Fruit fly (Drosophila melanogaster): ENCODE data around the gene CG14204.

Gene CG14204

DNA sequence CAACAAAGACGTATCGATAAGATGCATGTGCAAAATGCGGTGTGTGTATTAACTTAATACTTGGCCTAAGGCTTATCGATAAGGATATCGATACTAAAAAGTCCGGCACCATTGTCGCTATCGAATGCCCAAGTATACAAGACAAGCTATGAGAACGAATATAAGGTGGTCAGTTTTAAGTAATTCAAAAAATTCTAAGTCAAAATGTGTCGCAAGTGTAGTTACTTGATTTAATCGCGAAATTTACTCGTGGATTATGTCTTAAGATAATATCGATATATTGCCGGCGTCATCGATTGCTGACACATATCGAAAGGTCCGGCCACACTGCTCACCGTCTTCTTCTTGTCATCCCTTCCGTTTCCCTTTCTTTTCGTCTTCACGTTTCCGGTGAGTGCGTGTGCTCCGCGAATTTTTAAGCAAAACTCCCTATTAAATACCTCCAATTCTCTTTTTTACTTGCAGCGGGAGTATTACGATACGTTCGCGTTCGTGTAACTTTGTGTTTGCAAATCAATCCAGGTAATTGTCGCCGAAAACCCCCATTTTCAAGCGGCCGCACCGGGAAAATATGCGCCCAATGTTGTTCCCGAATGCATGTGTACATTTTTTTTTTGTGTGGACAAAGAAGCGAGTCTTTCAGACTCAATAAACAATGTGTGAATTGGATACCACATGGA lies 14.4 kb downstream of the CG14204 start, which contains the start of gene RpS10b (continued):
- TF ChIP-seq esg (GFP tag; conservative IDR thresholded peaks at IDR 0.05) = 0 out of 2 replicates have a peak, but pooled peaks have one; percentile 19
- no peak for TF ChIP-seq CG32767 (GFP tag; IDR thresholded peaks at IDR 0.05)
- TF ChIP-seq CG14441 (GFP tag; IDR thresholded peaks at IDR 0.05) = peak; percentile 56; the same call in 1 of the 2 replicates
- peak; percentile 94 for TF ChIP-seq CG12104 (GFP tag; optimal IDR thresholded peaks at IDR 0.05)
- TF ChIP-seq bcd (GFP tag; optimal IDR thresholded peaks at IDR 0.05) = peak; percentile 95
- TF ChIP-seq CG4328 (GFP tag; optimal IDR thresholded peaks at IDR 0.05) = peak; percentile 96
- peak; percentile 97 for TF ChIP-seq CG13775 (GFP tag; optimal IDR thresholded peaks at IDR 0.05)
- TF ChIP-seq ato (GFP tag; IDR thresholded peaks at IDR 0.05; ENCODE audit: partially characterized antibody) = peak; percentile 74; the same call in 1 of the 2 replicates
- peak; percentile 51; the same call in 1 of the 3 replicates for TF ChIP-seq CG2889 (GFP tag; IDR thresholded peaks at IDR 0.05)
- TF ChIP-seq lab (GFP tag; optimal IDR thresholded peaks at IDR 0.05) = peak; percentile 96
- TF ChIP-seq CG10565 (GFP tag; optimal IDR thresholded peaks at IDR 0.05) = peak; percentile 29
- peak; percentile 98 for TF ChIP-seq CG10543 (GFP tag; optimal IDR thresholded peaks at IDR 0.05)
- TF ChIP-seq btn (GFP tag; optimal IDR thresholded peaks at IDR 0.05) = peak; percentile 90
- peak; percentile 34; the same call in 1 of the 2 replicates for TF ChIP-seq Drgx (GFP tag; IDR thresholded peaks at IDR 0.05)
- peak; percentile 29 for TF ChIP-seq CG31388 (GFP tag; optimal IDR thresholded peaks at IDR 0.05)
- TF ChIP-seq Sry-δ (GFP tag; optimal IDR thresholded peaks at IDR 0.05) = peak; percentile 95
- TF ChIP-seq Rfx (GFP tag; IDR thresholded peaks at IDR 0.05) = peak; percentile 80
- TF ChIP-seq Dip2 (GFP tag; IDR thresholded peaks at IDR 0.05) = no peak
- TF ChIP-seq CG6272 (GFP tag; IDR thresholded peaks at IDR 0.05) = peak; percentile 63; the same call in 1 of the 2 replicates
- peak; percentile 53 for TF ChIP-seq zf30C (GFP tag; optimal IDR thresholded peaks at IDR 0.05)
- TF ChIP-seq CG11093 (GFP tag; IDR thresholded peaks at IDR 0.05) = no peak
- peak; percentile 85 for TF ChIP-seq HLH54F (GFP tag; optimal IDR thresholded peaks at IDR 0.05)
- TF ChIP-seq sug (tag; optimal IDR thresholded peaks at IDR 0.05) = peak; percentile 88
- peak; percentile 93 for TF ChIP-seq pb (GFP tag; optimal IDR thresholded peaks at IDR 0.05)
- TF ChIP-seq Ravus (GFP tag; IDR thresholded peaks at IDR 0.05) = no peak
- no peak for TF ChIP-seq dan (GFP tag; IDR thresholded peaks at IDR 0.05)
- peak; percentile 42; the same call in 1 of the 2 replicates for TF ChIP-seq MBD-R2 (GFP tag; IDR thresholded peaks at IDR 0.05)
- TF ChIP-seq Vsx1 (GFP tag; optimal IDR thresholded peaks at IDR 0.05) = peak; percentile 93
- TF ChIP-seq Neu2 (GFP tag; optimal IDR thresholded peaks at IDR 0.05; ENCODE audit: borderline replicate concordance) = peak; percentile 80
- peak; percentile 89 for TF ChIP-seq nmo (GFP tag; optimal IDR thresholded peaks at IDR 0.05)
- peak; percentile 70 for TF ChIP-seq CG8281 (tag; optimal IDR thresholded peaks at IDR 0.05)
- TF ChIP-seq CkIIα-i1 (GFP tag; IDR thresholded peaks at IDR 0.05) = 0 out of 2 replicates have a peak, but pooled peaks have one; percentile 17
- peak; percentile 83 for TF ChIP-seq Myb (GFP tag; optimal IDR thresholded peaks at IDR 0.05)
- peak; percentile 92 for TF ChIP-seq CG6854 (GFP tag; optimal IDR thresholded peaks at IDR 0.05)
- peak; percentile 74 for TF ChIP-seq CG2712 (tag; optimal IDR thresholded peaks at IDR 0.05)
- peak; percentile 82 for TF ChIP-seq pzg (GFP tag; optimal IDR thresholded peaks at IDR 0.05)
- TF ChIP-seq mld (GFP tag; IDR thresholded peaks at IDR 0.05; ENCODE audit: partially characterized antibody) = peak; percentile 74; the same call in 2 of the 3 replicates
- TF ChIP-seq CG11398 (GFP tag; optimal IDR thresholded peaks at IDR 0.05) = peak; percentile 92
- TF ChIP-seq sisA (GFP tag; IDR thresholded peaks at IDR 0.05) = peak; percentile 55; the same call in 1 of the 2 replicates
- TF ChIP-seq org-1 (GFP tag; optimal IDR thresholded peaks at IDR 0.05) = peak; percentile 91
- peak; percentile 97 for TF ChIP-seq knrl (GFP tag; IDR thresholded peaks at IDR 0.05; ENCODE audit: partially characterized antibody)
- peak; percentile 76 for TF ChIP-seq Dip3 (GFP tag; optimal IDR thresholded peaks at IDR 0.05)
- peak; percentile 95 for TF ChIP-seq CG7271 (tag; optimal IDR thresholded peaks at IDR 0.05)
- peak; percentile 84 for TF ChIP-seq her (GFP tag; optimal IDR thresholded peaks at IDR 0.05)
- TF ChIP-seq gem (tag; optimal IDR thresholded peaks at IDR 0.05) = peak; percentile 57
- TF ChIP-seq Doc3 (GFP tag; IDR thresholded peaks at IDR 0.05; ENCODE audit: partially characterized antibody) = peak; percentile 89
- peak; percentile 97 for TF ChIP-seq Scr (GFP tag; IDR thresholded peaks at IDR 0.05; ENCODE audit: partially characterized antibody)
- peak; percentile 90 for TF ChIP-seq CG13624 (GFP tag; optimal IDR thresholded peaks at IDR 0.05)
- no peak for TF ChIP-seq Dfd (GFP tag; optimal IDR thresholded peaks at IDR 0.05)
